Worm (Caenorhabditis elegans) whole organism, early embryonic: ENCODE measurements around the gene C05G5.3.
A peak's percentile ranks its signal among the peaks of the same experiment; 100 is the strongest.

Source experiments
- B0310.2 ChIP-seq: sonication (generic microtip); optimal IDR thresholded peaks from 2 replicates; lab custom pipeline; 2016; ENCODE audit warnings: mild to moderate bottlenecking, missing genetic modification characterization, missing compliant biosample characterization
- F13C5.2 ChIP-seq: sonication (generic microtip); optimal IDR thresholded peaks from 2 replicates; lab custom pipeline; 2017; ENCODE audit warnings: mild to moderate bottlenecking, missing genetic modification characterization, inconsistent platforms, missing compliant biosample characterization
- aly-1 ChIP-seq: sonication (generic microtip); optimal IDR thresholded peaks from 2 replicates; lab custom pipeline; 2016; ENCODE audit warnings: missing genetic modification characterization, missing compliant biosample characterization
- ama-1 ChIP-seq: fragments of 150-350 bp; optimal IDR thresholded peaks from 2 replicates; lab custom pipeline; 2014
- ets-7 ChIP-seq: sonication (generic microtip); optimal IDR thresholded peaks from 2 replicates; lab custom pipeline; 2016; ENCODE audit warnings: missing genotype, missing genetic modification characterization, missing compliant biosample characterization
- flt-1 ChIP-seq: fragments of 200-800 bp; sonication (Bioruptor generic); IDR thresholded peaks from 2 replicates; pipeline ENCODE4 v1.3.6; 2022; ENCODE audit warnings: missing genetic modification characterization, missing compliant biosample characterization
- hmbx-1 ChIP-seq: sonication (generic microtip); optimal IDR thresholded peaks from 2 replicates; lab custom pipeline; 2016; ENCODE audit warnings: mild to moderate bottlenecking, missing genetic modification characterization, missing compliant biosample characterization
- hmg-4 ChIP-seq: fragments of 200-800 bp; sonication (Bioruptor generic); optimal IDR thresholded peaks from 2 replicates; lab custom pipeline; 2018; ENCODE audit warnings: mild to moderate bottlenecking, missing genetic modification characterization, missing compliant biosample characterization
- scrt-1 ChIP-seq: fragments of 200-800 bp; sonication (Bioruptor generic); IDR thresholded peaks from 2 replicates; pipeline ENCODE4 v1.3.6; 2022; ENCODE audit warnings: missing genetic modification characterization, missing compliant biosample characterization
- sea-1 ChIP-seq: fragments of 200-800 bp; sonication (Bioruptor generic); conservative IDR thresholded peaks from 2 replicates; pipeline ENCODE4 v1.3.6; 2022; ENCODE audit warnings: missing genetic modification characterization, missing compliant biosample characterization
- tbx-11 ChIP-seq: fragments of 200-800 bp; sonication (Bioruptor generic); IDR thresholded peaks from 2 replicates; pipeline ENCODE4 v1.3.6; 2022; ENCODE audit warnings: missing genetic modification characterization, missing compliant biosample characterization
- tbx-37 ChIP-seq: fragments of 200-800 bp; sonication (Bioruptor generic); conservative IDR thresholded peaks from 2 replicates; pipeline ENCODE4 v1.3.6; 2022; ENCODE audit warnings: missing genetic modification reagents, missing genetic modification characterization, missing compliant biosample characterization

DNA sequence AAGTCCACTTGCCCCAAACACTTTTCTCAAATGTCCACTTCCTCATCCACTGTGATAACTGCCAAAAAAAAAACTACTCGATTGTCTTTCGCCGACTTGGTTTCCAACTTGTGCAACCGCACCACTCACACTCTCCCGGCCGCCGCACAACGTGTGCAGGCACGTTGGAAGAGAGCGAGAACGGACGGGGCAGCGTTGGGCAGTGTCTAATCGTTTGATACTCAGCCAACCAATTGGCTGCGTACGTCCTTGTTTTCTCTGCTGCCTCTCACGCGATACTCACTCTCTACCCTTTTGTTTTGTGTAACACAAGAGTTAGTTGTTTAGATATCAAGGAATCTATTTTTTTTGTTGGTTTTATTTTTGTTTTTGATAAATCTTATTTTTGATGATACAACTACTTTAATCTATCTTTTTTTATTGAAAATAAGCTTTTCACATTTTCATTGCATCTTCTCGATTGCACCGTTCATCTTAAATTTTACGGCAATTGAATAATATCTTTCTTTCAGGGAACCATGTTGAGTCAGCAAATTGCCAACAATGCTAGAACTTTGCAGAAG is 1.8 kb upstream of the C05G5.3 start, which contains the start of gene sucl-1:
- peak; percentile 83 for TF ChIP-seq hmg-4 (GFP tag; lab: Kevin White, UChicago)
- TF ChIP-seq aly-1 (tag; lab: Kevin White, UChicago): no peak
- TF ChIP-seq ama-1 (lab: Kevin White, UChicago): no peak
- TF ChIP-seq F13C5.2: peak; percentile 67
- no peak for TF ChIP-seq ets-7
- TF ChIP-seq flt-1: no peak
- no peak for TF ChIP-seq tbx-37 (GFP tag; lab: Robert Waterston, UW)
- TF ChIP-seq B0310.2: no peak
- no peak for TF ChIP-seq tbx-11 (GFP tag; lab: Robert Waterston, UW)
- TF ChIP-seq scrt-1 (GFP tag; lab: Robert Waterston, UW): no peak
- no peak for TF ChIP-seq hmbx-1 (tag; lab: Kevin White, UChicago)
- TF ChIP-seq sea-1 (GFP tag; lab: Robert Waterston, UW): peak; percentile 54; the same call in 1 of the 2 replicates
